Fruit fly (Drosophila melanogaster): ENCODE measurements around the gene atk.

Gene atk

DNA sequence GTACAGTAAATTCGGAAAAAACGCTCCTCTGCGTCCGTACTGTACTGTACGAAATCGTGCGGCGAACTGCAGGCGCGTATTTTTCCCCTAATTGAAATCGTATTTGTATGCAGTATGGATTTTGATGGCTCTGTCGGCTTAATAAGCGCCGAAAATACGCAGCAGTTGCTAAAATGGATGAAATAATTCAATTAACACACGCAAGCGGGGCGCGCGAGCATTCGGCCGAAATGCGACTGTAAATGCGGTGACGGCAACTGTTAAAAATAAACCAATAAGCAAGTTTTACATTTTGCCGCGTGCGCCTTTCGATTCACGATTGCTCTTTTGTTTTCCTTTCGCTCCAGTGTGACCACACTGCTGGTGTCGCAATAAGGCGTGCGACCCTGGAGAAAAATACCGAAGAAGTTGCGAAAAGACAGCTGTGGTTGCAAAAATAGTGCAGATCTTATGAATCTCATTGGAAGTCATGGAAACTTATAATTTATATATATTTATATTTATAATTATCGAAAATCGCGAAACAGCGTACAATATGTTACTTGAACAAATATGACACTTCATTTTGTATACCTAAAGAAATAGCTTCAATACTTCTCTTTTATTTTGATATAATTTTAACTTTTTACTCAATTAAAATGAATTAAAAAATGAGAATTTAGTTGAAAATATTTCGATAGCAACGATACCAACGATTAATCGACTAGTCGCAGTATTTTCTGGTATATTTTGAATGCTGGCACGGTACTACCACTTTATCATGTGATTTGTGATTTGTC lies 8.5 kb upstream of the atk start, which contains the start of the genes CG32428 and CG5969 (continued):
- TF ChIP-seq seq (GFP tag; IDR thresholded peaks at IDR 0.05) (no peak), CG17359 (tag; optimal IDR thresholded peaks at IDR 0.05) (peak; percentile 43), CG13775 (GFP tag; optimal IDR thresholded peaks at IDR 0.05) (peak; percentile 58), Ada2b (GFP tag; IDR thresholded peaks at IDR 0.05) (peak; percentile 50), scrt (GFP tag; optimal IDR thresholded peaks at IDR 0.05) (peak; percentile 9), grn (GFP tag; optimal IDR thresholded peaks at IDR 0.05) (no peak), dm (GFP tag; optimal IDR thresholded peaks at IDR 0.05) (peak; percentile 35), Nf-YB (GFP tag; optimal IDR thresholded peaks at IDR 0.05) (peak; percentile 58), dati (GFP tag; IDR thresholded peaks at IDR 0.05) (no peak)

dm6 chr3L:20472607-20473006 lies 7.9 kb upstream of the atk start:
- TF ChIP-seq MTF-1 (GFP tag; optimal IDR thresholded peaks at IDR 0.05; ENCODE audit: borderline replicate concordance) (no peak), CG33213 (GFP tag; optimal IDR thresholded peaks at IDR 0.05) (no peak), Aef1 (GFP tag; IDR thresholded peaks at IDR 0.05) (no peak), CG4360 (GFP tag; IDR thresholded peaks at IDR 0.05) (peak; percentile 85), luna (GFP tag; optimal IDR thresholded peaks at IDR 0.05) (no peak), Meics (GFP tag; optimal IDR thresholded peaks at IDR 0.05) (no peak), da (GFP tag; optimal IDR thresholded peaks at IDR 0.05) (peak; percentile 21), Med (GFP tag) (peak; percentile 68), Sry-β (GFP tag; optimal IDR thresholded peaks at IDR 0.05) (no peak), NC2β (GFP tag; optimal IDR thresholded peaks at IDR 0.05) (no peak), shn (GFP tag; optimal IDR thresholded peaks at IDR 0.05) (no peak), mam (GFP tag; optimal IDR thresholded peaks at IDR 0.05) (no peak), lov (optimal IDR thresholded peaks at IDR 0.05) (no peak), lov (GFP tag; IDR thresholded peaks at IDR 0.05) (0 out of 3 replicates have a peak, but pooled peaks have one; percentile 50)

DNA sequence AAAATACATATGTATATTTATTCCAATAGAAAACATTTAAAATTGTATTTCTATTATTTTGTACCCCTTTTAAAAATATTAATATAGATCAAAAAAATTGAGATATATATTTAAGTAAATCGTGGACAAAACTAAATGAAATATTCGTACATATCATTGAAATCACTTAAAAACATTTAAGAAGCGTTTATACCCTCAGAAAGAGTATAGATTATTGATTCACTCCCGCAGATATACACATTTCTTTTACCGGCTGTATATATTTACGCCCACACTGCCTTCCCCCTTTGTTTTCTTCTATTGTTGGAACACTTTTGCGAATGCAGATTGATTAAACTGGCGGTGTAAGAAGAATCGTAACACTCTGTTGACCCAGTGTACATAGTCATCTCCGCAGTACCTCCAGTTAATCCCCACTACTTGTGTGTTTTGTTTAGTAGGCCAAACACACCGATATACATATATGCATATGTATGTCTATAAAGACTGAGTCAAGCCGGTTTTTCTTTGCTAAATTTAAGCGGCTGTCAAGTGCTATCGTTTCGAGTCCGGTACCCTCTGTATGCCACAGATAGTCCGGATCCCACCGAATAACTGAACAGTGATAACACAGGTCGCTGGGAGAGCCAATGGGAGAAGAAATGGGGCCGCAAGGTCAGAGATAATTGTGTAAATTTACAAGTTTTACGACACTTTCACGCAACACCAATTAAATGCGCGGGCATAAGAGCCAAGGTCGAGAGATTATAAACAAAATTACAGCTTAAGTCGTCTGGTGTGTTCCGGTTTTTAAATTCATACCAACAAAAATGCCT lies 7.0 kb upstream of the atk start:
- TF ChIP-seq CG3407 (GFP tag; optimal IDR thresholded peaks at IDR 0.05) (peak; percentile 77), CG4617 (GFP tag; optimal IDR thresholded peaks at IDR 0.05; ENCODE audit: borderline replicate concordance) (peak; percentile 15), tgo (GFP tag; IDR thresholded peaks at IDR 0.05) (no peak), sna (GFP tag; IDR thresholded peaks at IDR 0.05; ENCODE audit: partially characterized antibody) (no peak), CG18764 (GFP tag; optimal IDR thresholded peaks at IDR 0.05) (peak; percentile 46), amos (GFP tag; IDR thresholded peaks at IDR 0.05; ENCODE audit: partially characterized antibody) (no peak), CG17385 (GFP tag; optimal IDR thresholded peaks at IDR 0.05) (peak; percentile 43), nmo (GFP tag; optimal IDR thresholded peaks at IDR 0.05) (peak; percentile 38), lbe (GFP tag; optimal IDR thresholded peaks at IDR 0.05) (no peak), CG1792 (GFP tag; optimal IDR thresholded peaks at IDR 0.05) (peak; percentile 87), pb (GFP tag; optimal IDR thresholded peaks at IDR 0.05) (peak; percentile 4), hbn (GFP tag; IDR thresholded peaks at IDR 0.05; ENCODE audit: partially characterized antibody) (no peak), CG13894 (tag; optimal IDR thresholded peaks at IDR 0.05) (peak; percentile 12), ewg (GFP tag; optimal IDR thresholded peaks at IDR 0.05) (peak; percentile 32), CG13624 (GFP tag; optimal IDR thresholded peaks at IDR 0.05) (peak; percentile 0), Dp (GFP tag; optimal IDR thresholded peaks at IDR 0.05) (no peak), gce (GFP tag; IDR thresholded peaks at IDR 0.05) (0 out of 3 replicates have a peak, but pooled peaks have one; percentile 64), NFAT (GFP tag; IDR thresholded peaks at IDR 0.05) (no peak), CG15479 (GFP tag; optimal IDR thresholded peaks at IDR 0.05) (peak; percentile 5), vvl (GFP tag; IDR thresholded peaks at IDR 0.05) (peak; percentile 46; the same call in 1 of the 2 replicates), tna (GFP tag; IDR thresholded peaks at IDR 0.05; ENCODE audit: partially characterized antibody) (no peak), CG2678 (tag; optimal IDR thresholded peaks at IDR 0.05) (peak; percentile 67), Eip74EF (GFP tag; optimal IDR thresholded peaks at IDR 0.05) (peak in 1 of 2 experiments; percentile 13)
